Worm (Caenorhabditis elegans) whole organism, L3 larva: ENCODE results near the gene F40G9.7.

Source experiments
- R02D3.7 ChIP-seq: fragments of 150-350 bp; optimal IDR thresholded peaks from 2 replicates; lab custom pipeline; 2014; ENCODE audit warnings: missing biosample characterization, missing genetic modification characterization
- ZK546.5 ChIP-seq: sonication (generic microtip); optimal IDR thresholded peaks from 2 replicates; lab custom pipeline; 2017; ENCODE audit warnings: missing biosample characterization, missing genetic modification characterization
- aly-2 ChIP-seq: fragments of 150-350 bp; optimal IDR thresholded peaks from 2 replicates; lab custom pipeline; 2014; ENCODE audit warnings: missing biosample characterization, missing genetic modification characterization
- ama-1 ChIP-seq: fragments of 150-350 bp; optimal IDR thresholded peaks from 2 replicates; lab custom pipeline; 2018
- ceh-28 ChIP-seq: fragments of 150-350 bp; optimal IDR thresholded peaks from 2 replicates; lab custom pipeline; 2014; ENCODE audit warnings: missing biosample characterization, missing genetic modification reagents, missing genetic modification characterization
- ceh-82 ChIP-seq: fragments of 150-350 bp; optimal IDR thresholded peaks from 2 replicates; lab custom pipeline; 2014; ENCODE audit warnings: missing biosample characterization, missing genetic modification characterization
- ceh-9 ChIP-seq: sonication (generic microtip); optimal IDR thresholded peaks from 2 replicates; lab custom pipeline; 2018; ENCODE audit warnings: missing biosample characterization, missing genetic modification characterization
- daf-12 ChIP-seq: fragments of 150-350 bp; optimal IDR thresholded peaks from 2 replicates; lab custom pipeline; 2014; ENCODE audit warnings: missing biosample characterization, missing genetic modification reagents, missing genetic modification characterization
- egl-27 ChIP-seq: sonication (generic microtip); optimal IDR thresholded peaks from 4 replicates; lab custom pipeline; 2017; ENCODE audit warnings: missing biosample characterization, missing genetic modification reagents, missing genetic modification characterization
- elt-1 ChIP-seq: fragments of 150-350 bp; optimal IDR thresholded peaks from 2 replicates; lab custom pipeline; 2014; ENCODE audit warnings: missing biosample characterization, missing genetic modification characterization
- elt-2 ChIP-seq: sonication (generic microtip); optimal IDR thresholded peaks from 2 replicates; lab custom pipeline; 2016; ENCODE audit warnings: missing genetic modification reagents, mild to moderate bottlenecking, missing genetic modification characterization, missing compliant biosample characterization
- elt-3 ChIP-seq, 3 experiments: fragments of 150-350 bp in 1 of 3; sonication (generic microtip) in 2 of 3; optimal IDR thresholded peaks; 2 replicates in 2 of 3; 4 replicates in 1 of 3; lab custom pipeline; 2014 to 2017; ENCODE audit warnings: missing biosample characterization in 3 of 3, missing genetic modification characterization in 3 of 3
- eor-1 ChIP-seq, 2 experiments: fragments of 150-350 bp; optimal IDR thresholded peaks; 2 replicates each; lab custom pipeline; 2014 to 2018; ENCODE audit warnings: missing biosample characterization in 2 of 2, missing genetic modification characterization in 2 of 2
- fkh-10 ChIP-seq: sonication (generic microtip); optimal IDR thresholded peaks from 2 replicates; lab custom pipeline; 2017; ENCODE audit warnings: missing biosample characterization, missing genetic modification reagents, missing genetic modification characterization
- fkh-2 ChIP-seq: fragments of 150-350 bp; optimal IDR thresholded peaks from 2 replicates; lab custom pipeline; 2014; ENCODE audit warnings: missing biosample characterization, missing genetic modification reagents, missing genetic modification characterization
- fos-1 ChIP-seq: fragments of 150-350 bp; optimal IDR thresholded peaks from 2 replicates; lab custom pipeline; 2014; ENCODE audit warnings: missing biosample characterization, missing genetic modification characterization
- hmg-11 ChIP-seq: sonication (generic microtip); optimal IDR thresholded peaks from 2 replicates; lab custom pipeline; 2016; ENCODE audit warnings: missing genetic modification characterization, missing compliant biosample characterization
- lin-15B ChIP-seq: fragments of 150-350 bp; optimal IDR thresholded peaks from 2 replicates; lab custom pipeline; 2014; ENCODE audit warnings: missing biosample characterization, missing genetic modification characterization
- lin-39 ChIP-seq: fragments of 150-350 bp; optimal IDR thresholded peaks from 2 replicates; lab custom pipeline; 2018; ENCODE audit warnings: missing biosample characterization, missing genetic modification reagents, missing genetic modification characterization
- mdl-1 ChIP-seq: fragments of 150-350 bp; optimal IDR thresholded peaks from 2 replicates; lab custom pipeline; 2014; ENCODE audit warnings: missing biosample characterization, missing genetic modification characterization
- nfya-1 ChIP-seq: sonication (generic microtip); optimal IDR thresholded peaks from 2 replicates; lab custom pipeline; 2017; ENCODE audit warnings: missing genetic modification characterization, mild to moderate bottlenecking, missing compliant biosample characterization, antibody characterized with exemption, moderate library complexity; ENCODE audit not compliant: insufficient read depth
- nhr-11 ChIP-seq: fragments of 150-350 bp; optimal IDR thresholded peaks from 2 replicates; lab custom pipeline; 2014; ENCODE audit warnings: missing biosample characterization, missing genetic modification characterization
- nhr-23 ChIP-seq: fragments of 150-350 bp; optimal IDR thresholded peaks from 2 replicates; lab custom pipeline; 2014; ENCODE audit warnings: missing biosample characterization, missing genetic modification reagents, missing genetic modification characterization
- nhr-237 ChIP-seq: fragments of 150-350 bp; optimal IDR thresholded peaks from 2 replicates; lab custom pipeline; 2014; ENCODE audit warnings: missing biosample characterization, missing genetic modification characterization
- nhr-28 ChIP-seq: fragments of 150-350 bp; optimal IDR thresholded peaks from 2 replicates; lab custom pipeline; 2014; ENCODE audit warnings: missing biosample characterization, missing genetic modification characterization
- nhr-67 ChIP-seq: fragments of 150-350 bp; optimal IDR thresholded peaks from 2 replicates; lab custom pipeline; 2014; ENCODE audit warnings: missing biosample characterization, missing genetic modification characterization
- nhr-76 ChIP-seq: fragments of 150-350 bp; sonication (generic microtip); optimal IDR thresholded peaks from 5 replicates; lab custom pipeline; 2014; ENCODE audit warnings: missing biosample characterization, missing genetic modification characterization
- pha-4 ChIP-seq: fragments of 150-350 bp; optimal IDR thresholded peaks from 2 replicates; lab custom pipeline; 2014; ENCODE audit warnings: missing biosample characterization, missing genetic modification reagents, missing genetic modification characterization
- pqm-1 ChIP-seq: fragments of 150-350 bp; optimal IDR thresholded peaks from 2 replicates; lab custom pipeline; 2017; ENCODE audit warnings: missing biosample characterization, missing genetic modification characterization, inconsistent platforms
- skn-1 ChIP-seq: fragments of 150-350 bp; optimal IDR thresholded peaks from 2 replicates; lab custom pipeline; 2014; ENCODE audit warnings: missing biosample characterization, missing genetic modification characterization
- snpc-4 ChIP-seq: fragments of 150-350 bp; optimal IDR thresholded peaks from 2 replicates; lab custom pipeline; 2014; ENCODE audit warnings: missing biosample characterization, missing genetic modification characterization
- tbx-2 ChIP-seq: sonication (generic microtip); optimal IDR thresholded peaks from 2 replicates; lab custom pipeline; 2016; ENCODE audit warnings: mild to moderate bottlenecking, missing genetic modification characterization, missing compliant biosample characterization
- unc-39 ChIP-seq: sonication (generic microtip); optimal IDR thresholded peaks from 4 replicates; lab custom pipeline; 2017; ENCODE audit warnings: missing biosample characterization, missing genetic modification characterization
- unc-62 ChIP-seq: fragments of 150-350 bp; sonication (generic microtip); optimal IDR thresholded peaks from 4 replicates; lab custom pipeline; 2014; ENCODE audit warnings: missing biosample characterization, missing genetic modification reagents, missing genetic modification characterization
- ztf-11 ChIP-seq: fragments of 150-350 bp; optimal IDR thresholded peaks from 2 replicates; lab custom pipeline; 2014; ENCODE audit warnings: missing biosample characterization, missing genetic modification characterization
- ztf-4 ChIP-seq: fragments of 150-350 bp; optimal IDR thresholded peaks from 2 replicates; lab custom pipeline; 2014; ENCODE audit warnings: missing biosample characterization, missing genetic modification characterization

F40G9.7 gene

ce11 chrIII:177715-178114 is 12.2 kb downstream of the F40G9.7 start, which contains the start of gene F40G9.14:
F40G9.14 (minus strand) TSS chrIII:177815.
- TF ChIP-seq daf-12 (tag; lab: Kevin White, UChicago) (no peak), nhr-76 (no peak), ceh-9 (tag; lab: Kevin White, UChicago) (no peak), aly-2 (no peak), fkh-10 (GFP tag; lab: Kevin White, UChicago) (no peak), egl-27 (no peak), elt-3 (tag; optimal IDR thresholded peaks at IDR 0.05; lab: Kevin White, UChicago) (no peak), fos-1 (tag; lab: Kevin White, UChicago) (no peak), unc-62 (GFP tag; lab: Kevin White, UChicago) (no peak), elt-2 (tag; lab: Kevin White, UChicago) (no peak), nhr-28 (no peak), hmg-11 (tag; lab: Kevin White, UChicago) (no peak), fkh-2 (tag; lab: Kevin White, UChicago) (no peak), nhr-237 (tag; lab: Kevin White, UChicago) (no peak), ceh-28 (no peak), pqm-1 (tag; lab: Kevin White, UChicago) (no peak), ceh-82 (tag; lab: Kevin White, UChicago) (no peak)

DNA sequence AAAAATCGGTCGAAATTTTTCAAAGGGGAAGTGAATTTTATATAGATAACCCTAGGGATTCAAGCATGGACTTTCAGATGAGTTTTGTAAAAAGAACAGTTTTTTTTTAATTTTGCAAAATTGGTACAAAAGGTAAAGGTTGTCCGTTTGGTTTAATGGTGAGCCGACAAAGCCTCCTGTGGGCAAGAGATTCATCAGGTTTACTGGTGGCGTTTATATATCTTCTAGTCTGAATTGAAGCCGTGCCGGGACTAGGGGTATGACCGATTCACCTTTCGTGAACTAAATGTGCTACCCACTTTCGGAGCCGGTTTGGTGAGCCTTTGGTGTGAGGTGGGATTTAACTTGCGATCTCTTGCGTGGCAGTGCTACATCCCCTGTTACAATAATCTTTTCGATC is 12.6 kb downstream of the F40G9.7 start:
- TF ChIP-seq aly-2 (no peak), mdl-1 (no peak), unc-39 (no peak), pqm-1 (tag; lab: Kevin White, UChicago) (no peak), elt-2 (tag; lab: Kevin White, UChicago) (no peak), unc-62 (GFP tag; lab: Kevin White, UChicago) (no peak), eor-1 (tag; optimal IDR thresholded peaks at IDR 0.05; lab: Kevin White, UChicago) (no peak)

ce11 chrIII:179123-179592 is 13.7 kb downstream of the F40G9.7 start, which contains the start of gene F40G9.6:
F40G9.6 (plus strand) TSS chrIII:179542.
- no peak for TF ChIP-seq pha-4 (tag; lab: Kevin White, UChicago)
- no peak for TF ChIP-seq nhr-28
- TF ChIP-seq ztf-4: no peak
- no peak for TF ChIP-seq snpc-4 (tag; lab: Kevin White, UChicago)
- TF ChIP-seq lin-39 (tag; lab: Kevin White, UChicago): no peak
- TF ChIP-seq ztf-11: no peak
- TF ChIP-seq ceh-82 (tag; lab: Kevin White, UChicago): no peak
- no peak for TF ChIP-seq nhr-67 (tag; lab: Kevin White, UChicago)
- TF ChIP-seq fkh-2 (tag; lab: Kevin White, UChicago): no peak
- TF ChIP-seq elt-1 (tag; lab: Kevin White, UChicago): no peak
- TF ChIP-seq skn-1: no peak
- TF ChIP-seq nhr-11 (tag; lab: Kevin White, UChicago): no peak
- TF ChIP-seq nfya-1 (tag; lab: Kevin White, UChicago): no peak
- TF ChIP-seq tbx-2 (tag; lab: Kevin White, UChicago): no peak
- TF ChIP-seq unc-39: no peak
- TF ChIP-seq ceh-28: no peak
- no peak for TF ChIP-seq nhr-76

DNA sequence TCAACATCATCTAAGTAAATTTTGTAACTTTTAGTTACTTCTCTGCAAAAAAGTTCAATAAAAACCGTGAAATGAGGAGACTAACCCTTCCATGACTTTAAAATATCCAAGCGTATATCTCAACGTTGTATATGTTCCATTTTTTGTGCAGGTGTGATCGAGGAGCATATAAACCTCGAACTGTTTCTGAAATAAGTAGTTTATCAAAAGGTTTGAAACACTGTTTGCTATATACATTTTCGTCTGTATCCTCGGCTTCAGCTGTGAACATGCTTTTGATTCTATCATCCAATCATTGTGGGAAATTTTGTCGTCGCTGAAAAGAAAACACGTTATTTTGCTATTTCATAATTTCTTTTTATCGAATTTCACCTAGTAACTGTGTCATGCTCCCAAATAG is 15.5 kb downstream of the F40G9.7 start, which contains the start of gene F40G9.5:
TSS of gene F40G9.5 (plus strand) at position 301 of the 400 bp plus-strand sequence.
- TF ChIP-seq hmg-11 (tag; lab: Kevin White, UChicago) (no peak), lin-15B (tag; lab: Kevin White, UChicago) (no peak), nhr-11 (tag; lab: Kevin White, UChicago) (no peak), ztf-11 (no peak), elt-3 (tag; optimal IDR thresholded peaks at IDR 0.05; lab: Kevin White, UChicago) (no peak), nhr-28 (no peak), R02D3.7 (tag; lab: Kevin White, UChicago) (no peak), skn-1 (no peak), elt-1 (tag; lab: Kevin White, UChicago) (no peak), pqm-1 (tag; lab: Kevin White, UChicago) (no peak), daf-12 (tag; lab: Kevin White, UChicago) (no peak), ama-1 (no peak), ZK546.5 (tag; lab: Kevin White, UChicago) (no peak), nhr-23 (tag; lab: Kevin White, UChicago) (no peak), ceh-28 (no peak), mdl-1 (no peak)
